Fruit fly (Drosophila melanogaster) whole organism, wandering third instar larva: ENCODE measurements around the gene Rack1.

ENCODE experiments used
- Dfd ChIP-seq: fragments of >200 bp; optimal IDR thresholded peaks from 2 replicates; lab custom pipeline; 2017; ENCODE audit warnings: missing biosample characterization, missing genetic modification characterization
- Mio ChIP-seq: sonication (Bioruptor generic); optimal IDR thresholded peaks from 2 replicates; lab custom pipeline; 2016; ENCODE audit warnings: missing biosample characterization, missing genetic modification characterization
- Sp1 ChIP-seq: fragments of 200-800 bp; sonication (Bioruptor generic); optimal IDR thresholded peaks from 3 replicates; lab custom pipeline; 2019; ENCODE audit warnings: missing biosample characterization, mild to moderate bottlenecking, missing genetic modification characterization, moderate library complexity
- ey ChIP-seq: fragments of 200-800 bp; sonication (Bioruptor generic); optimal IDR thresholded peaks from 2 replicates; lab custom pipeline; 2016; ENCODE audit warnings: missing biosample characterization, missing genetic modification characterization
- h ChIP-seq: fragments of 200-800 bp; sonication (Bioruptor generic); optimal IDR thresholded peaks from 3 replicates; lab custom pipeline; 2016; ENCODE audit warnings: missing biosample characterization, mild to moderate bottlenecking, missing genetic modification characterization
- pan ChIP-seq: fragments of >200 bp; optimal IDR thresholded peaks from 2 replicates; lab custom pipeline; 2017
- psq ChIP-seq: fragments of 200-800 bp; sonication (Bioruptor generic); optimal IDR thresholded peaks from 3 replicates; lab custom pipeline; 2017; ENCODE audit warnings: missing biosample characterization, mild to moderate bottlenecking, missing genetic modification characterization, moderate library complexity

dm6 chr2L:7860739-7861138 lies 33.6 kb upstream of the Rack1 start, which contains the start of gene TwdlE:
- TF ChIP-seq Dfd (no peak), Sp1 (GFP tag; lab: Kevin White, UChicago) (no peak), h (GFP tag; lab: Kevin White, UChicago) (no peak), pan (lab: Kevin White, UChicago) (no peak), ey (no peak), psq (GFP tag; lab: Kevin White, UChicago) (no peak), Mio (GFP tag; lab: Kevin White, UChicago) (no peak)
